Worm (Caenorhabditis elegans) whole organism, L4 larva: ENCODE results near the gene srd-49.
A peak's percentile ranks its signal among the peaks of the same experiment; 100 is the strongest.
"Not testable (repeated sequence)": the region's sequence is repeated elsewhere in the genome, so short reads cannot be mapped to it uniquely, and the experiment has no call there.

Experiments
- F37D6.2 ChIP-seq: sonication (generic microtip); optimal IDR thresholded peaks from 2 replicates; lab custom pipeline; 2016; ENCODE audit warnings: mild to moderate bottlenecking, missing genetic modification characterization, missing compliant biosample characterization
- T26A8.4 ChIP-seq: fragments of 200-800 bp; sonication (Bioruptor generic); IDR thresholded peaks from 2 replicates; pipeline ENCODE4 v1.3.6; 2022; ENCODE audit warnings: missing genetic modification characterization, missing compliant biosample characterization
- Y48G9A.11 ChIP-seq: fragments of 200-800 bp; sonication (Bioruptor generic); IDR thresholded peaks from 2 replicates; pipeline ENCODE4 v1.3.6; 2022; ENCODE audit warnings: missing genetic modification reagents, missing genetic modification characterization, missing compliant biosample characterization
- Y5F2A.4 ChIP-seq: fragments of 200-800 bp; sonication (Bioruptor generic); optimal IDR thresholded peaks from 2 replicates; lab custom pipeline; 2018; ENCODE audit warnings: mild to moderate bottlenecking, missing genetic modification characterization, missing compliant biosample characterization
- aha-1 ChIP-seq: fragments of 150-350 bp; peaks from one replicate; lab custom pipeline; 2014; ENCODE audit warnings: missing biosample characterization, missing genetic modification characterization
- ama-1 ChIP-seq: fragments of 150-350 bp; optimal IDR thresholded peaks from 2 replicates; lab custom pipeline; 2014; ENCODE audit warnings: inconsistent platforms, mixed read lengths
- arid-1 ChIP-seq: fragments of 200-800 bp; sonication (Bioruptor generic); conservative IDR thresholded peaks from 2 replicates; pipeline ENCODE4 v1.3.6; 2022; ENCODE audit warnings: missing genetic modification reagents, missing genetic modification characterization, missing compliant biosample characterization
- ceh-20 ChIP-seq: fragments of 200-800 bp; sonication (Bioruptor generic); IDR thresholded peaks from 2 replicates; pipeline ENCODE4 v1.3.6; 2022; ENCODE audit warnings: missing genetic modification reagents, missing genetic modification characterization, missing compliant biosample characterization
- ceh-44 ChIP-seq: fragments of 200-800 bp; sonication (Bioruptor generic); IDR thresholded peaks from 2 replicates; pipeline ENCODE4 v1.3.6; 2022; ENCODE audit warnings: missing genetic modification reagents, missing genetic modification characterization, missing compliant biosample characterization
- ctbp-1 ChIP-seq: fragments of 200-800 bp; sonication (Bioruptor generic); IDR thresholded peaks from 2 replicates; pipeline ENCODE4 v1.3.6; 2022; ENCODE audit warnings: missing genetic modification reagents, missing genetic modification characterization, missing compliant biosample characterization
- daf-16 ChIP-seq, 3 experiments: sonication (generic microtip); optimal IDR thresholded peaks; 2 replicates each; lab custom pipeline; 2016 to 2017; ENCODE audit warnings: missing genetic modification characterization in 3 of 3, missing genetic modification reagents in 3 of 3, mild to moderate bottlenecking in 2 of 3, missing compliant biosample characterization in 2 of 3, missing biosample characterization in 1 of 3, moderate library complexity in 1 of 3
- dmd-6 ChIP-seq: fragments of 200-800 bp; sonication (Bioruptor generic); IDR thresholded peaks from 2 replicates; pipeline ENCODE4 v1.3.6; 2022; ENCODE audit warnings: missing genetic modification reagents, missing genetic modification characterization, missing compliant biosample characterization
- dmd-8 ChIP-seq: fragments of 200-800 bp; sonication (Bioruptor generic); IDR thresholded peaks from 2 replicates; pipeline ENCODE4 v1.3.6; 2022; ENCODE audit warnings: missing genetic modification characterization, missing compliant biosample characterization
- dmd-9 ChIP-seq: fragments of 200-800 bp; sonication (Bioruptor generic); IDR thresholded peaks from 2 replicates; pipeline ENCODE4 v1.3.6; 2022; ENCODE audit warnings: missing genetic modification reagents, missing genetic modification characterization, missing compliant biosample characterization
- egl-43 ChIP-seq: fragments of 200-800 bp; sonication (Bioruptor generic); IDR thresholded peaks from 2 replicates; pipeline ENCODE4 v1.3.6; 2022; ENCODE audit warnings: missing genetic modification reagents, missing genetic modification characterization, missing compliant biosample characterization
- hlh-30 ChIP-seq: sonication (generic microtip); optimal IDR thresholded peaks from 2 replicates; lab custom pipeline; 2017; ENCODE audit warnings: antibody characterized with exemption, mild to moderate bottlenecking, missing genetic modification characterization, missing compliant biosample characterization; ENCODE audit not compliant: insufficient read depth
- hmg-1.1 ChIP-seq: fragments of 200-800 bp; sonication (Bioruptor generic); IDR thresholded peaks from 2 replicates; pipeline ENCODE4 v1.3.6; 2022; ENCODE audit warnings: missing genetic modification reagents, missing genetic modification characterization, missing compliant biosample characterization
- jun-1 ChIP-seq: fragments of 150-350 bp; optimal IDR thresholded peaks from 2 replicates; lab custom pipeline; 2014; ENCODE audit warnings: missing biosample characterization, missing genetic modification reagents, missing genetic modification characterization
- lin-29 ChIP-seq: fragments of 200-800 bp; sonication (Bioruptor generic); IDR thresholded peaks from 2 replicates; pipeline ENCODE4 v1.3.6; 2022; ENCODE audit warnings: missing genetic modification reagents, missing genetic modification characterization, missing compliant biosample characterization
- lin-38 ChIP-seq: fragments of 200-800 bp; sonication (Bioruptor generic); IDR thresholded peaks from 2 replicates; pipeline ENCODE4 v1.3.6; 2022; ENCODE audit warnings: missing genetic modification reagents, missing genetic modification characterization, missing compliant biosample characterization
- madf-5 ChIP-seq, 2 experiments: fragments of 200-800 bp; sonication (Bioruptor generic); IDR thresholded peaks; 2 replicates each; pipeline ENCODE4 v1.3.6; 2022; ENCODE audit warnings: missing compliant biosample characterization in 2 of 2, missing genetic modification characterization in 2 of 2
- madf-9 ChIP-seq: fragments of 200-800 bp; sonication (Bioruptor generic); conservative IDR thresholded peaks from 2 replicates; pipeline ENCODE4 v1.3.6; 2022; ENCODE audit warnings: missing genetic modification reagents, missing genetic modification characterization, missing compliant biosample characterization
- mdt-29 ChIP-seq: fragments of 200-800 bp; sonication (Bioruptor generic); IDR thresholded peaks from 2 replicates; pipeline ENCODE4 v1.3.6; 2022; ENCODE audit warnings: missing genetic modification reagents, missing genetic modification characterization, missing compliant biosample characterization
- mep-1 ChIP-seq: fragments of 150-350 bp; sonication (generic microtip); optimal IDR thresholded peaks from 3 replicates; lab custom pipeline; 2014; ENCODE audit warnings: missing biosample characterization, missing genetic modification characterization
- nhr-102 ChIP-seq: sonication (generic microtip); optimal IDR thresholded peaks from 2 replicates; lab custom pipeline; 2016; ENCODE audit warnings: mild to moderate bottlenecking, missing genetic modification characterization, moderate library complexity, missing compliant biosample characterization
- nhr-11 ChIP-seq: fragments of 150-350 bp; optimal IDR thresholded peaks from 2 replicates; lab custom pipeline; 2014; ENCODE audit warnings: missing biosample characterization, missing genetic modification characterization
- nhr-25 ChIP-seq: sonication (generic microtip); optimal IDR thresholded peaks from 2 replicates; lab custom pipeline; 2017; ENCODE audit warnings: missing genetic modification characterization, mild to moderate bottlenecking, missing compliant biosample characterization, antibody characterized with exemption, moderate library complexity, borderline replicate concordance; ENCODE audit not compliant: insufficient read depth
- nhr-28 ChIP-seq: fragments of 150-350 bp; optimal IDR thresholded peaks from 2 replicates; lab custom pipeline; 2014; ENCODE audit warnings: missing biosample characterization, missing genetic modification characterization
- nhr-41 ChIP-seq: fragments of 200-800 bp; sonication (Bioruptor generic); IDR thresholded peaks from 2 replicates; pipeline ENCODE4 v1.3.6; 2022; ENCODE audit warnings: missing genetic modification reagents, missing genetic modification characterization, missing compliant biosample characterization
- nhr-42 ChIP-seq: fragments of 200-800 bp; sonication (Bioruptor generic); IDR thresholded peaks from 2 replicates; pipeline ENCODE4 v1.3.6; 2022; ENCODE audit warnings: missing genetic modification characterization, missing compliant biosample characterization
- nhr-76 ChIP-seq: fragments of 150-350 bp; optimal IDR thresholded peaks from 2 replicates; lab custom pipeline; 2014; ENCODE audit warnings: missing biosample characterization, missing genetic modification characterization
- nhr-77 ChIP-seq: fragments of 150-350 bp; optimal IDR thresholded peaks from 2 replicates; lab custom pipeline; 2014; ENCODE audit warnings: missing biosample characterization, missing genetic modification characterization
- pha-4 ChIP-seq, 2 experiments: fragments of 150-350 bp in 1 of 2; fragments of 200-800 bp in 1 of 2; sonication (Bioruptor generic) in 1 of 2; IDR thresholded peaks in 1 of 2; optimal IDR thresholded peaks in 1 of 2; 2 replicates each; pipeline versions ENCODE4 v1.3.6 to Lab custom; 2014 to 2022; ENCODE audit warnings: missing genetic modification characterization in 2 of 2, missing genetic modification reagents in 2 of 2, missing biosample characterization in 1 of 2, missing compliant biosample characterization in 1 of 2
- set-16 ChIP-seq: fragments of 200-800 bp; sonication (Bioruptor generic); IDR thresholded peaks from 2 replicates; pipeline ENCODE4 v1.3.6; 2022; ENCODE audit warnings: missing genetic modification reagents, missing genetic modification characterization, missing compliant biosample characterization
- unc-130 ChIP-seq: sonication (generic microtip); optimal IDR thresholded peaks from 2 replicates; lab custom pipeline; 2016; ENCODE audit warnings: missing genetic modification reagents, missing genetic modification characterization, missing compliant biosample characterization
- unc-62 ChIP-seq, 3 experiments: fragments of 150-350 bp in 1 of 3; sonication (generic microtip); optimal IDR thresholded peaks in 2 of 3; peaks in 1 of 3; 1 replicate in 1 of 3; 2 replicates in 2 of 3; lab custom pipeline; 2014 to 2017; ENCODE audit warnings: missing biosample characterization in 3 of 3, missing genetic modification characterization in 3 of 3, missing genetic modification reagents in 3 of 3, missing genotype in 1 of 3
- vab-7 ChIP-seq: fragments of 200-800 bp; sonication (Bioruptor generic); IDR thresholded peaks from 2 replicates; pipeline ENCODE4 v1.3.6; 2022; ENCODE audit warnings: missing genetic modification reagents, missing genetic modification characterization, missing compliant biosample characterization
- zfp-3 ChIP-seq: fragments of 200-800 bp; sonication (Bioruptor generic); conservative IDR thresholded peaks from 2 replicates; pipeline ENCODE4 v1.3.6; 2022; ENCODE audit warnings: missing genetic modification reagents, missing genetic modification characterization, missing compliant biosample characterization

srd-49 gene

DNA sequence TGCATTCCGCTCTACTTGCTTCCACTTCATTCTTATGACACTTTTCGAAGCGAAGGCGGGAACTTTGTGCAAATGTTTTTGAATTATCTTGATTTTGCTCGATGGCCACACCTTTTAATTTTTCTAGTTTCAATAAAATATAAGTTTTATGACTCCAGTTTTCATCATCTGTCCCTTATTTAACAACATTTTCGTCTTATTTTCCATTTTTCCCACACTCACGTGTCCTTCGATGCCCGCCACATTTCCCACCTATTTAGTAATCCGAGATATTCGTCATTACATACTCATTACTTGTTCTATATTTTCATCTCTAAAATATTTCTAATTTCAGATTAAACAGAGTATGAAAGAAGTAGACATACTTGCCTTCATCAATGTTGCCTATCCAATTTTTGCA lies at the start of gene srd-49:
srd-49 (plus strand) TSS at position 301 of the 400 bp plus-strand sequence.
- no peak for TF ChIP-seq nhr-76
- no peak for TF ChIP-seq set-16 (GFP tag; lab: Robert Waterston, UW)
- TF ChIP-seq jun-1 (tag; lab: Kevin White, UChicago), result no peak

DNA sequence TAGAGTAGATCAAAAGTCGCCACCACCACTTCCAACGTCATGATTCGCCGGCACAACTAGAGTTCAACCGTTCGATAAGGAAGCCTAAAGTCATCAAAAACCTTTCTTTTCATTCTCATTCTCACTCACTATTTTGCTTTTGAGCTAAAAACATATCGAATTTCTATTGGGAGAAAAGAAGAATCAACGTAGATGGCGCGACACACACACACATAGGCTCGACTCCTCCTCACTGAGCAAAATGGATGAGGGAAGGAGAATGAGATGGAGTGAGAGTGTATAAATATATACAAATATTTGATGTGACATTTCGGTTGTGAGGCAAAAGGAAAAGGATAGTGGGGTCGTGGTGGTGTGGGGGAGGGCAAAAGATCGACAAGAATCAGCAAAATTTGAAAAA lies 49.7 kb upstream of the srd-49 start:
- TF ChIP-seq nhr-42 (GFP tag; lab: Robert Waterston, UW), result no peak
- peak; percentile 29 for TF ChIP-seq aha-1 (tag; lab: Kevin White, UChicago)

DNA sequence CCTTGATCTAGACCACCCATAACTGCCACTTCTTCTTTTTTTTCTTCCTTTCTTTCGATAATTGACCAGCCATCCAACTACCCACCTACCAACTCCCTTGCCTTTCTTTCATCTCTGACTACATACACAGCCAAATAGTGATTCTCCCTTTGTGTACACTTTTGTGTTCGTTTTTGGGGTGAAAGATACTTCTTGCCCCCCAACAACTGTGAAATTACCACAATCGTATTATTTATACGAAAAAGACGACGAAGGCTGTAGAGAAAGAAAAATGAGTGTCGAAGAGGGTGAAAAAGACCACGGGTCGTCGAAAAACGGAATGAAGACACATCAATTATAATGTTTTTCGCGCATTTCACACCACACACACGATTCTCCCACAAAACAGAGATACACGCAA lies 48.0 kb upstream of the srd-49 start:
- TF ChIP-seq hlh-30 (peak; percentile 7), T26A8.4 (GFP tag; lab: Robert Waterston, UW) (0 out of 2 replicates have a peak, but pooled peaks have one; percentile 19), dmd-8 (0 out of 2 replicates have a peak, but pooled peaks have one; percentile 25), unc-62 (GFP tag; optimal IDR thresholded peaks at IDR 0.05 in 1 of 2; lab: Kevin White, UChicago) (peak in 1 of 2 experiments; percentile 74), unc-62 (tag; optimal IDR thresholded peaks at IDR 0.05; lab: Kevin White, UChicago) (no peak), aha-1 (tag; lab: Kevin White, UChicago) (peak; percentile 86), mep-1 (tag; lab: Kevin White, UChicago) (peak; percentile 22), madf-5 (GFP tag; IDR thresholded peaks at IDR 0.05; lab: Robert Waterston, UW) (no peak), nhr-25 (tag; lab: Kevin White, UChicago) (peak; percentile 43), Y5F2A.4 (GFP tag; lab: Kevin White, UChicago) (no peak), nhr-11 (tag; lab: Kevin White, UChicago) (peak; percentile 2), nhr-28 (tag; lab: Kevin White, UChicago) (peak; percentile 16), ama-1 (peak; percentile 56), nhr-77 (no peak)

DNA sequence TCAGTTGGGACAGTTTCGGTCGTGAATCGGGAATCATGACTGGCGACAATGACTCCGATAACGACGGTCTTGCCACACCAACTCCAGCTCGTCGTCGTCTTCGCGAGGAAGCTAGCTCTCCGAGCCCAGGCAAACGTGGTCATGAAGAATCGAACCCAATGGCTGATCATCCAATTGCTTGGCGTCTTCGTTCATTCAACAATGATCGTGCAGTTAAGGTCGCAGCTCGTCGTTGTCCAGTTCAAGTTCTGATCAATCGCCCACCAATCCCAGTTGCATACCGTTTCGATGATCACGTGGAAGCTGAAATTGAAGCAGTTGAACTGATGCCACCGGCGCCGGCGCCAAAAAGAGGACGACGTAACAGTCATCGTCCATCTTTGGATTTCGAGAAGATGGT lies 47.3 kb upstream of the srd-49 start:
- TF ChIP-seq nhr-76, result no peak
- no peak for TF ChIP-seq F37D6.2 (tag; lab: Kevin White, UChicago)
- TF ChIP-seq egl-43 (GFP tag; lab: Robert Waterston, UW), result peak; percentile 22; the same call in 1 of the 2 replicates
- TF ChIP-seq unc-130 (GFP tag; lab: Kevin White, UChicago), result no peak
- TF ChIP-seq daf-16 (GFP tag; optimal IDR thresholded peaks at IDR 0.05; lab: Kevin White, UChicago), result no peak
- no peak for TF ChIP-seq daf-16 (tag; optimal IDR thresholded peaks at IDR 0.05; lab: Kevin White, UChicago)

DNA sequence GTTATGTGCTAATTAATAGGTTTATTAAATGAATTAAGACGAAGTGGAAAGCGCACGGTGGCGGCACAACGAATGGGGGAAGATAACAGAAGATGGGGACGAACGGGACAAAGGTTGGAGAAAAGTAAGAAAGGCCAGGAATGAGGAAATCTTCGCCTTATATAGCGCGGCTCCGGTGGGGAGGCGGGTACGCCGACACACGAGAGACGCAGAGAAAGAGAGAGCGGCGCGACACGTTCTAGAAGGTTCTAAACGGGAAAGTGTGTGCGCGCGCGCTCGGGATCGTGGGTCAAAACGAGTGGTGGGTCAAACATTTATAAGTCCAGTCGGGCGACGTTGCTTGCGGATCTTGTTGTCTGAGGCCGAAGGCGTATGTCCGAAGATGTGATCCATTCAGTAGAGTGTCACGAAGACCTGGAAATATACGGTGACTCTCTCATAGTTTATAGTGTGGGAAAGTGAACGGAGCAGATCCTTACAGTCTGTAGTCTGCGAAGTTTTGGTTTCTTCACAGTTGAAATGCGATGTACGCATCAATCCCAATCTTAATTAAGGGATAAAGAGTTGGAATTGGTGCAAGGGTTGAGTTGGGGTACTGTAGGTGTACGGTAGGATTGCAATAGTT lies 45.2 kb upstream of the srd-49 start:
- peak; percentile 61; the same call in 1 of the 2 replicates for TF ChIP-seq ceh-20 (GFP tag; lab: Robert Waterston, UW)
- peak; percentile 89 for TF ChIP-seq set-16 (GFP tag; lab: Robert Waterston, UW)
- TF ChIP-seq zfp-3 (GFP tag; lab: Robert Waterston, UW), result 0 out of 2 replicates have a peak, but pooled peaks have one; percentile 54
- TF ChIP-seq vab-7, result 0 out of 2 replicates have a peak, but pooled peaks have one; percentile 21
- TF ChIP-seq lin-38 (GFP tag; lab: Robert Waterston, UW), result peak; percentile 69
- TF ChIP-seq lin-29 (GFP tag; lab: Robert Waterston, UW), result peak; percentile 51; the same call in 1 of the 2 replicates
- TF ChIP-seq madf-9 (GFP tag; lab: Robert Waterston, UW), result 0 out of 2 replicates have a peak, but pooled peaks have one; percentile 56
- TF ChIP-seq pha-4 (GFP tag; IDR thresholded peaks at IDR 0.05; lab: Robert Waterston, UW), result peak; percentile 65
- not testable (repeated sequence) for TF ChIP-seq pha-4 (tag; optimal IDR thresholded peaks at IDR 0.05; lab: Kevin White, UChicago)
- peak; percentile 31; the same call in 1 of the 2 replicates for TF ChIP-seq arid-1 (GFP tag; lab: Robert Waterston, UW)
- TF ChIP-seq dmd-8, result 0 out of 2 replicates have a peak, but pooled peaks have one; percentile 26
- TF ChIP-seq Y48G9A.11 (GFP tag; lab: Robert Waterston, UW), result peak; percentile 31; the same call in 1 of the 2 replicates
- TF ChIP-seq nhr-102, result peak; percentile 16
- TF ChIP-seq mdt-29, result peak; percentile 64
- TF ChIP-seq ceh-44, result 0 out of 2 replicates have a peak, but pooled peaks have one; percentile 50
- TF ChIP-seq nhr-41 (GFP tag; lab: Robert Waterston, UW), result peak; percentile 75; the same call in 1 of the 2 replicates
- TF ChIP-seq ctbp-1 (GFP tag; lab: Robert Waterston, UW), result 0 out of 2 replicates have a peak, but pooled peaks have one; percentile 20
- TF ChIP-seq dmd-9 (GFP tag; lab: Robert Waterston, UW), result 0 out of 2 replicates have a peak, but pooled peaks have one; percentile 36
- TF ChIP-seq dmd-6 (GFP tag; lab: Robert Waterston, UW), result peak; percentile 67
- TF ChIP-seq hmg-1.1 (GFP tag; lab: Robert Waterston, UW), result peak; percentile 64; the same call in 1 of the 2 replicates
- TF ChIP-seq T26A8.4 (GFP tag; lab: Robert Waterston, UW), result peak; percentile 72
